Worm (Caenorhabditis elegans) whole organism, L3 larva: Measurements from ENCODE around the gene Y50D4A.4.

Experiments
- ZK546.5 ChIP-seq: sonication (generic microtip); optimal IDR thresholded peaks from 2 replicates; lab custom pipeline; 2017; ENCODE audit warnings: missing biosample characterization, missing genetic modification characterization
- ceh-16 ChIP-seq: sonication (generic microtip); optimal IDR thresholded peaks from 2 replicates; lab custom pipeline; 2017; ENCODE audit warnings: missing biosample characterization, missing genetic modification characterization
- ceh-28 ChIP-seq: fragments of 150-350 bp; optimal IDR thresholded peaks from 2 replicates; lab custom pipeline; 2014; ENCODE audit warnings: missing biosample characterization, missing genetic modification reagents, missing genetic modification characterization
- egl-5 ChIP-seq: fragments of 150-350 bp; optimal IDR thresholded peaks from 2 replicates; lab custom pipeline; 2017; ENCODE audit warnings: missing biosample characterization, missing genetic modification reagents, missing genetic modification characterization, inconsistent platforms
- elt-1 ChIP-seq: fragments of 150-350 bp; optimal IDR thresholded peaks from 2 replicates; lab custom pipeline; 2014; ENCODE audit warnings: missing biosample characterization, missing genetic modification characterization
- elt-3 ChIP-seq, 3 experiments: fragments of 150-350 bp in 1 of 3; sonication (generic microtip) in 2 of 3; optimal IDR thresholded peaks; 2 replicates in 2 of 3; 4 replicates in 1 of 3; lab custom pipeline; 2014 to 2017; ENCODE audit warnings: missing biosample characterization in 3 of 3, missing genetic modification characterization in 3 of 3
- eor-1 ChIP-seq, 2 experiments: fragments of 150-350 bp; optimal IDR thresholded peaks; 2 replicates each; lab custom pipeline; 2014 to 2018; ENCODE audit warnings: missing biosample characterization in 2 of 2, missing genetic modification characterization in 2 of 2
- fkh-10 ChIP-seq: sonication (generic microtip); optimal IDR thresholded peaks from 2 replicates; lab custom pipeline; 2017; ENCODE audit warnings: missing biosample characterization, missing genetic modification reagents, missing genetic modification characterization
- hmg-11 ChIP-seq: sonication (generic microtip); optimal IDR thresholded peaks from 2 replicates; lab custom pipeline; 2016; ENCODE audit warnings: missing genetic modification characterization, missing compliant biosample characterization
- jun-1 ChIP-seq: fragments of 150-350 bp; optimal IDR thresholded peaks from 2 replicates; lab custom pipeline; 2014; ENCODE audit warnings: missing biosample characterization, missing genetic modification reagents, missing genetic modification characterization
- lin-15B ChIP-seq: fragments of 150-350 bp; optimal IDR thresholded peaks from 2 replicates; lab custom pipeline; 2014; ENCODE audit warnings: missing biosample characterization, missing genetic modification characterization
- lin-39 ChIP-seq: fragments of 150-350 bp; optimal IDR thresholded peaks from 2 replicates; lab custom pipeline; 2018; ENCODE audit warnings: missing biosample characterization, missing genetic modification reagents, missing genetic modification characterization
- lsy-12 ChIP-seq: sonication (generic microtip); optimal IDR thresholded peaks from 2 replicates; lab custom pipeline; 2016; ENCODE audit warnings: mild to moderate bottlenecking, missing genetic modification characterization, missing compliant biosample characterization
- mml-1 ChIP-seq: fragments of 150-350 bp; sonication (generic microtip); optimal IDR thresholded peaks from 3 replicates; lab custom pipeline; 2014; ENCODE audit warnings: missing biosample characterization, missing genetic modification characterization
- nfya-1 ChIP-seq: sonication (generic microtip); optimal IDR thresholded peaks from 2 replicates; lab custom pipeline; 2017; ENCODE audit warnings: missing genetic modification characterization, mild to moderate bottlenecking, missing compliant biosample characterization, antibody characterized with exemption, moderate library complexity; ENCODE audit not compliant: insufficient read depth
- nhr-11 ChIP-seq: fragments of 150-350 bp; optimal IDR thresholded peaks from 2 replicates; lab custom pipeline; 2014; ENCODE audit warnings: missing biosample characterization, missing genetic modification characterization
- nhr-23 ChIP-seq: fragments of 150-350 bp; optimal IDR thresholded peaks from 2 replicates; lab custom pipeline; 2014; ENCODE audit warnings: missing biosample characterization, missing genetic modification reagents, missing genetic modification characterization
- nhr-237 ChIP-seq: fragments of 150-350 bp; optimal IDR thresholded peaks from 2 replicates; lab custom pipeline; 2014; ENCODE audit warnings: missing biosample characterization, missing genetic modification characterization
- nhr-25 ChIP-seq: sonication (generic microtip); optimal IDR thresholded peaks from 2 replicates; lab custom pipeline; 2017; ENCODE audit warnings: missing biosample characterization, missing genetic modification characterization
- nhr-28 ChIP-seq: fragments of 150-350 bp; optimal IDR thresholded peaks from 2 replicates; lab custom pipeline; 2014; ENCODE audit warnings: missing biosample characterization, missing genetic modification characterization
- nhr-67 ChIP-seq: fragments of 150-350 bp; optimal IDR thresholded peaks from 2 replicates; lab custom pipeline; 2014; ENCODE audit warnings: missing biosample characterization, missing genetic modification characterization
- sea-2 ChIP-seq: fragments of 150-350 bp; sonication (generic microtip); optimal IDR thresholded peaks from 4 replicates; lab custom pipeline; 2014; ENCODE audit warnings: missing biosample characterization, missing genetic modification reagents, missing genetic modification characterization
- unc-39 ChIP-seq: sonication (generic microtip); optimal IDR thresholded peaks from 4 replicates; lab custom pipeline; 2017; ENCODE audit warnings: missing biosample characterization, missing genetic modification characterization
- zag-1 ChIP-seq: fragments of 150-350 bp; optimal IDR thresholded peaks from 2 replicates; lab custom pipeline; 2014; ENCODE audit warnings: missing biosample characterization, missing genetic modification characterization
- ztf-11 ChIP-seq: fragments of 150-350 bp; optimal IDR thresholded peaks from 2 replicates; lab custom pipeline; 2014; ENCODE audit warnings: missing biosample characterization, missing genetic modification characterization
- ztf-4 ChIP-seq: fragments of 150-350 bp; optimal IDR thresholded peaks from 2 replicates; lab custom pipeline; 2014; ENCODE audit warnings: missing biosample characterization, missing genetic modification characterization

The Y50D4A.4 gene

DNA sequence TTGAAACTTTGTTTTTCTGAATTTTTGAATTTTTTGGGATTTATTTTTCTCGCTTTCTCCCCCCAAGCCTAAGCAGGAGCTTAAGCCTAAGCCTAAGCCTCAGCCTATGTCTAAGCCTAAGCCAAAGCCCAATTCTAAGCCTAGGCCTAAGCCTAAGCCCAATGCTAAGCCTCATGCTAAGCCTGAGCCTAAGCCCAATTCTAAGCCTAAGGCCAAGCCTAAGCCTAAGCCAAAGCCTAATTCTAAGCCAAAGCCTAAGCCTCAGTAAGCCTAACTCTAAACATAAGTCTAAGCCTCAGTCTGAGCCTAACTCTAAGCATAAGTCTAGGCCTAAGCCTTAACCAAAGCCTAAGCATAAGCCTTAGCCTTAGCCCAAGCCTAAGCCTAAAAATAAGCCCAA is 46.5 kb upstream of the Y50D4A.4 start:
- TF ChIP-seq ztf-11 (tag; lab: Kevin White, UChicago) (no peak), nhr-11 (no peak), zag-1 (tag; lab: Kevin White, UChicago) (no peak), ceh-28 (tag; lab: Kevin White, UChicago) (no peak), nhr-67 (no peak), lin-15B (tag; lab: Kevin White, UChicago) (no peak), mml-1 (tag; lab: Kevin White, UChicago) (no peak)

DNA sequence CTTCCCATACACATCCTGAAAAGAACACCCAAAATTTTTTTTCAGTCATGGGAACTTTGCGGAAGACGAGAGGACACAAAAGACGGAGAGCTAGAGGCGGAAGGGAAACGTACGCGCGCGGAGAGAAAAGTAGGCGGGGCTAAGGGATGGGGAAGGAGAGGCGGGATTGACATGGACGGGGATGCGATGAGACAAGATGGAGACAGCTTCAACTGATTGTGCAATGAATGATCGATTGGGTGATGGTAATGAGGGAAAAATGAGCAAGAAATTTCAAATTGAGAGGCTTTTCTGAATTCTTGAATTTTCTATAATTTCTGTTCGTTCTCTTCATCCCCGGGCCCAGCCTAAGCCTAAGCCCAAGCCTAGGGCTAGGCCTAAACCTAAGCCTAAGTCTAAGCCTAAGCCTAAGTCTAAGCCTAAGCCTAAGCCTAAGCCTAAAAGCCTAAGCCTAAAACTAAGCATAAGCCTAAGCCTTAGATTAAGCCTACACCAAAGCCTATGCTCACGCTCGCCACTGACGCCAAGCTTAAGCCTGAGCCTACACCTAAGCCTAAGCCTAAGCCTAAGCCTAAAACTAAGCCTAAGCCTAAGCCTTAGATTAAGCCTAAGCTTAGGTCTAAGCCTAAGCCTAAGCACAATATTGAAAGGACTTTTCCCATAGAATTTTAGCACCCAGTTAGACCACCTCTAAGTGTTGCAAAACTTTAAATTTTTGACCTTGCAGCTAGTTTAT is 40.6 kb upstream of the Y50D4A.4 start:
- TF ChIP-seq zag-1 (tag; lab: Kevin White, UChicago), result no peak
- no peak for TF ChIP-seq sea-2 (GFP tag; lab: Kevin White, UChicago)
- peak; percentile 34 for TF ChIP-seq lin-39 (tag; lab: Kevin White, UChicago)
- TF ChIP-seq eor-1 (tag; optimal IDR thresholded peaks at IDR 0.05; lab: Kevin White, UChicago), result no peak
- TF ChIP-seq ZK546.5 (tag; lab: Kevin White, UChicago), result no peak
- peak; percentile 8 for TF ChIP-seq hmg-11 (tag; lab: Kevin White, UChicago)

DNA sequence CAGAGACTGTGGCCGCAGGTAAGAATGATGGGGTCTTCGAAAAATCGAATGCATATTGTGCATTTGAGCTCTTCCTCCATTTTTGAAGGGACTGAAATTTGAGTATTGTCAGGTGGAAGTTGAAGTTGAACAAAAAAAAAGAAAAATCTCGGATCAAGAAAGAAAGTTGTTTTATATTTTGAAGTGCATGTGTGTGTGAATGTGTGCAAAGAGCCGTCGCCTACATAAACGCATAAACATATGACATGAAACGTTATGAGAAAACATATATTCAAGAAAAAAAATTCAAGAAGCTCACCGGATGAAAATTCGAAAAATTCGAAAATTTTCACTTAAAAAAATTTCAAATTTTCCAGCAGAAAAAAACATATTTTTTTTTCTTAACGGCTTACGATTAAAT is 39.4 kb upstream of the Y50D4A.4 start, which contains the start of gene madd-2:
Gene madd-2, minus strand, starts transcription at position 101 of the 400 bp plus-strand sequence.
- no peak for TF ChIP-seq nhr-67
- no peak for TF ChIP-seq ztf-4 (tag; lab: Kevin White, UChicago)
- no peak for TF ChIP-seq fkh-10
- TF ChIP-seq lsy-12 (tag; lab: Kevin White, UChicago), result no peak
- TF ChIP-seq zag-1 (tag; lab: Kevin White, UChicago), result no peak
- TF ChIP-seq elt-3 (tag; optimal IDR thresholded peaks at IDR 0.05; lab: Kevin White, UChicago), result no peak
- TF ChIP-seq nhr-23 (tag; lab: Kevin White, UChicago), result no peak

DNA sequence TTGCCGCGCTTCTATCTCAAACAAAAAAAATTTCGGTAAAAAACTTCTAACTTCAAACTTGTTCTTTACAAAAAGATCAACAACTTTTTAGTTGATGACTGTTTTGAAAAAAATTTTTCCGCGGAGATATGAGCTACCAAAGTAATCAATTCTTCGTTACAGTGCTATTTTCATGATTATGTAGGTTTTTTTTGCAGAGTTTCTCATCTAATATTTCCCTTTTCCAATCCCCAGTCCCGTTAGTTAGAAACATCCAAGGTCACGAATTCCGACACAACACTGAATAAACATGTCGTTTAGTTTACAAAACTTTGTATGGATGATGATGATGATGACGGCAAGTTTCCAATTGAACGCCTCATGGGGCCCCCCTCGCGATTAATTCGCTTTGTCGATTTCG is 36.6 kb upstream of the Y50D4A.4 start:
- no peak for TF ChIP-seq nfya-1 (tag; lab: Kevin White, UChicago)
- TF ChIP-seq ceh-16, result no peak
- no peak for TF ChIP-seq elt-1 (tag; lab: Kevin White, UChicago)
- TF ChIP-seq lin-15B (tag; lab: Kevin White, UChicago), result no peak
- TF ChIP-seq lin-39 (tag; lab: Kevin White, UChicago), result no peak

DNA sequence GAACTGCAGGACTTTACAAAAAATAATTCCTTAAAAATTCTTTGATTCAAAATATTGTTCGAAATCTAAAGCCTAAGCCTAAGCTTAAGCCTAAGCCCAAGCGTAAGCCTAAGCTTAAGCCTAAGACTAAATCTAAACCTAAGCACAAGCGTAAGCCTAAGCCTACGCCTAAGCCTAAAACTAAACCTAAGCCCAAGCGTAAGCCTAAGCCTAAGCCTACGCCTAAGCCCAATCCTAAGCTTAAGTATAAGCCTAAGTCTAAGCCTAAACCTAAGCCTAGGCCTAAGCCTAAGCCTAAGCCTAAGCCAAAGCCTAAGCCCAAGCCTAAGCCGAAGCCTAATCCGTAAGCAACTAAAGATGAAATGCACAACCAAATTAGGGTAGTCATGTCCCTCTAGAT is 34.6 kb upstream of the Y50D4A.4 start:
- no peak for TF ChIP-seq nhr-237
- TF ChIP-seq unc-39 (tag; lab: Kevin White, UChicago), result no peak
- no peak for TF ChIP-seq ztf-4 (tag; lab: Kevin White, UChicago)
- no peak for TF ChIP-seq lin-39 (tag; lab: Kevin White, UChicago)
- TF ChIP-seq egl-5 (tag; lab: Kevin White, UChicago), result no peak
- TF ChIP-seq elt-3 (tag; optimal IDR thresholded peaks at IDR 0.05; lab: Kevin White, UChicago), result no peak
- TF ChIP-seq jun-1 (tag; lab: Kevin White, UChicago), result no peak
- no peak for TF ChIP-seq nhr-28 (tag; lab: Kevin White, UChicago)
- no peak for TF ChIP-seq ceh-16
- no peak for TF ChIP-seq nhr-25

DNA sequence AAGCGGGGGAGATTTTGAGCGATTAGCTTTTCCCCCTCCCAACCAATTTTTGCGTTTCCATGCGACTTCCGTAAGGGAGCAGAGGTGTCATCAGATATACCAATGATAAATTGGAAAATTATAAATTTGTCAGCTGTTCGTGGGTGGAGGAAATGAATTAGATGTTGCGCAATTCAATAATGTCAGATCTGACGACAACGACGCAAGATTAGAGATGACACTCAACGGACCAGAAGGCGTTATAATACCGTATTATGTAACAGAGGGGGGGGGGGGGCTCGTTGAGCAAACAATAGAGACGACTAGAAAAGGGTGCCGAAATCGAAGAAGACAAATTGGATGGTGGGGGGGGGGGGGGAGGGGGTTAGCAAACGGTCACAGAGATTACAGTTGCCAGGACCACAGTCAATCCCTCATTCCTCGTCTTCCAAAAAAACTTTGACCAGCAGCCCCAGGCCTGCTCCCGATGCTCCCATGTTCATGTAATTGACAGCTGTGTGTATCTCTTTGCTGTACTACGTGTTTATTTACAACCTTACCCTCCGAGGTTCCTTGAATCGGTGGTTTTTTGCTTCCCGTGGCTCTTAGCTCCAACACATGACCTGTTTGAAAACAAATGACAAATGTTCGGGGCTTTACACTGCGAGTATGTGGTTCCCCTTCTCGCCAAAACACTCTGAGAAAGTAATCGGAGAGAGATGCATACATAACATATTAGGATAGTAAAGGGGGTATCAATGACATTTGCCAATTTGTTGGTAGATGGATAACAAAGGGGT is 33.1 kb upstream of the Y50D4A.4 start:
- TF ChIP-seq lin-39 (tag; lab: Kevin White, UChicago), result peak; percentile 67
- no peak for TF ChIP-seq elt-1 (tag; lab: Kevin White, UChicago)
- TF ChIP-seq, all 47 proteins: peak for 1
